Fruit fly (Drosophila melanogaster) whole organism, prepupa: ENCODE measurements around the gene CG14683.

Experiments
- Blimp-1 ChIP-seq: fragments of 200-800 bp; sonication (Bioruptor generic); optimal IDR thresholded peaks from 3 replicates; lab custom pipeline; 2017; ENCODE audit warnings: missing biosample characterization, missing genetic modification characterization, mild to moderate bottlenecking, moderate library complexity, missing genetic modification reagents
- CG10631 ChIP-seq: fragments of 200-800 bp; sonication (Bioruptor generic); optimal IDR thresholded peaks from 2 replicates; lab custom pipeline; 2016; ENCODE audit warnings: missing biosample characterization, missing genetic modification characterization
- CG10669 ChIP-seq: fragments of 200-800 bp; sonication (Bioruptor generic); optimal IDR thresholded peaks from 3 replicates; lab custom pipeline; 2018; ENCODE audit warnings: missing biosample characterization, mild to moderate bottlenecking, missing genetic modification characterization, moderate library complexity
- CG11294 ChIP-seq: fragments of 200-800 bp; sonication (Bioruptor generic); IDR thresholded peaks from 2 replicates; pipeline ENCODE4 v1.3.6; 2022; ENCODE audit warnings: missing biosample characterization, missing genetic modification characterization
- CG11762 ChIP-seq: fragments of 200-800 bp; sonication (Bioruptor generic); optimal IDR thresholded peaks from 3 replicates; lab custom pipeline; 2016; ENCODE audit warnings: missing biosample characterization, missing genetic modification characterization; ENCODE audit not compliant: insufficient read depth
- CG11902 ChIP-seq: fragments of 200-800 bp; sonication (Bioruptor generic); optimal IDR thresholded peaks from 3 replicates; lab custom pipeline; 2016; ENCODE audit warnings: missing biosample characterization, missing genetic modification characterization
- CG15336 ChIP-seq: fragments of 200-800 bp; sonication (Bioruptor generic); IDR thresholded peaks from 2 replicates; pipeline ENCODE4 v1.3.6; 2022; ENCODE audit warnings: missing biosample characterization, missing genetic modification characterization
- CG1621 ChIP-seq: fragments of 200-800 bp; sonication (Bioruptor generic); optimal IDR thresholded peaks from 3 replicates; lab custom pipeline; 2018; ENCODE audit warnings: missing biosample characterization, mild to moderate bottlenecking, missing genetic modification characterization
- CG16779 ChIP-seq: fragments of 200-800 bp; sonication (Bioruptor generic); optimal IDR thresholded peaks from 3 replicates; lab custom pipeline; 2017; ENCODE audit warnings: missing biosample characterization, mild to moderate bottlenecking, missing genetic modification characterization
- CG3032 ChIP-seq: fragments of 200-800 bp; optimal IDR thresholded peaks from 2 replicates; lab custom pipeline; 2019; ENCODE audit warnings: missing biosample characterization, mild to moderate bottlenecking, missing genetic modification characterization, moderate library complexity
- CG31627 ChIP-seq: fragments of 200-800 bp; sonication (Bioruptor generic); optimal IDR thresholded peaks from 3 replicates; lab custom pipeline; 2016; ENCODE audit warnings: missing biosample characterization, missing genetic modification characterization
- CG32006 ChIP-seq: fragments of 200-800 bp; sonication (Bioruptor generic); optimal IDR thresholded peaks from 3 replicates; lab custom pipeline; 2017; ENCODE audit warnings: missing biosample characterization, mild to moderate bottlenecking, missing genetic modification characterization
- CG34406 ChIP-seq: fragments of 200-800 bp; sonication (Bioruptor generic); optimal IDR thresholded peaks from 3 replicates; lab custom pipeline; 2016; ENCODE audit warnings: missing biosample characterization, missing genetic modification characterization
- CG3919 ChIP-seq: fragments of 200-800 bp; sonication (Bioruptor generic); optimal IDR thresholded peaks from 3 replicates; lab custom pipeline; 2016; ENCODE audit warnings: missing biosample characterization, missing genetic modification characterization
- CG4318 ChIP-seq: fragments of 200-800 bp; sonication (Bioruptor generic); optimal IDR thresholded peaks from 3 replicates; lab custom pipeline; 2017; ENCODE audit warnings: missing biosample characterization, mild to moderate bottlenecking, missing genetic modification characterization
- CG6163 ChIP-seq: fragments of 200-800 bp; sonication (Bioruptor generic); IDR thresholded peaks from 3 replicates; pipeline ENCODE4 v1.3.6; 2022; ENCODE audit warnings: missing biosample characterization, missing genetic modification characterization
- CG6276 ChIP-seq: fragments of 200-800 bp; sonication (Bioruptor generic); optimal IDR thresholded peaks from 2 replicates; lab custom pipeline; 2017; ENCODE audit warnings: missing biosample characterization, mild to moderate bottlenecking, missing genetic modification characterization
- CG6854 ChIP-seq: fragments of 200-800 bp; sonication (Bioruptor generic); optimal IDR thresholded peaks from 2 replicates; lab custom pipeline; 2017; ENCODE audit warnings: missing biosample characterization, mild to moderate bottlenecking, missing genetic modification characterization
- CG7368 ChIP-seq: fragments of 200-800 bp; sonication (Bioruptor generic); optimal IDR thresholded peaks from 3 replicates; lab custom pipeline; 2016; ENCODE audit warnings: missing biosample characterization, missing genetic modification characterization
- CG8319 ChIP-seq: fragments of 200-800 bp; sonication (Bioruptor generic); optimal IDR thresholded peaks from 3 replicates; lab custom pipeline; 2016; ENCODE audit warnings: missing biosample characterization, missing genetic modification characterization
- CG9139 ChIP-seq: fragments of 200-800 bp; sonication (Bioruptor generic); optimal IDR thresholded peaks from 3 replicates; lab custom pipeline; 2017; ENCODE audit warnings: missing biosample characterization, mild to moderate bottlenecking, missing genetic modification characterization
- Eip75B ChIP-seq: fragments of 200-800 bp; sonication (Bioruptor generic); optimal IDR thresholded peaks from 3 replicates; lab custom pipeline; 2016; ENCODE audit warnings: missing biosample characterization, missing genetic modification characterization
- Eip78C ChIP-seq: fragments of 200-800 bp; sonication (Bioruptor generic); peaks from one replicate; lab custom pipeline; 2016; ENCODE audit warnings: missing biosample characterization, missing genetic modification characterization
- Ets21C ChIP-seq: fragments of 200-800 bp; sonication (Bioruptor generic); optimal IDR thresholded peaks from 3 replicates; lab custom pipeline; 2016; ENCODE audit warnings: missing biosample characterization, missing genetic modification characterization
- Ets96B ChIP-seq: fragments of 200-800 bp; optimal IDR thresholded peaks from 2 replicates; lab custom pipeline; 2019; ENCODE audit warnings: missing biosample characterization, mild to moderate bottlenecking, missing genetic modification characterization, moderate library complexity
- Gug ChIP-seq: fragments of 200-800 bp; sonication (Bioruptor generic); IDR thresholded peaks from 2 replicates; pipeline ENCODE4 v1.3.6; 2022; ENCODE audit warnings: missing biosample characterization, missing genetic modification characterization
- Hr38 ChIP-seq: sonication (Bioruptor generic); optimal IDR thresholded peaks from 2 replicates; lab custom pipeline; 2016; ENCODE audit warnings: missing biosample characterization, missing genetic modification characterization
- Hr4 ChIP-seq: fragments of 200-800 bp; sonication (Bioruptor generic); optimal IDR thresholded peaks from 3 replicates; lab custom pipeline; 2016; ENCODE audit warnings: missing biosample characterization, missing genetic modification characterization
- Met ChIP-seq: fragments of 200-800 bp; sonication (Bioruptor generic); optimal IDR thresholded peaks from 3 replicates; lab custom pipeline; 2016; ENCODE audit warnings: missing biosample characterization, missing genetic modification characterization
- Smox ChIP-seq: fragments of 200-800 bp; sonication (Bioruptor generic); optimal IDR thresholded peaks from 3 replicates; lab custom pipeline; 2016; ENCODE audit warnings: missing biosample characterization, missing genetic modification characterization
- Sox14 ChIP-seq: fragments of 200-800 bp; sonication (Bioruptor generic); optimal IDR thresholded peaks from 3 replicates; lab custom pipeline; 2016; ENCODE audit warnings: missing biosample characterization, missing genetic modification characterization
- Sox15 ChIP-seq: fragments of 200-800 bp; sonication (Bioruptor generic); optimal IDR thresholded peaks from 3 replicates; lab custom pipeline; 2016; ENCODE audit warnings: missing biosample characterization, missing genetic modification characterization
- achi ChIP-seq: fragments of 200-800 bp; sonication (Bioruptor generic); optimal IDR thresholded peaks from 3 replicates; lab custom pipeline; 2016; ENCODE audit warnings: missing biosample characterization, missing genetic modification characterization
- acj6 ChIP-seq: fragments of 200-800 bp; sonication (Bioruptor generic); optimal IDR thresholded peaks from 3 replicates; lab custom pipeline; 2016; ENCODE audit warnings: missing biosample characterization, missing genetic modification characterization
- dsx ChIP-seq: fragments of 200-800 bp; optimal IDR thresholded peaks from 3 replicates; lab custom pipeline; 2019; ENCODE audit warnings: missing biosample characterization, mild to moderate bottlenecking, missing genetic modification characterization, moderate library complexity; ENCODE audit not compliant: poor library complexity, severe bottlenecking
- eg ChIP-seq: fragments of 200-800 bp; sonication (Bioruptor generic); IDR thresholded peaks from 3 replicates; pipeline ENCODE4 v1.3.6; 2022; ENCODE audit warnings: missing biosample characterization, missing genetic modification characterization
- esn ChIP-seq: fragments of 200-800 bp; sonication (Bioruptor generic); optimal IDR thresholded peaks from 2 replicates; lab custom pipeline; 2016; ENCODE audit warnings: missing biosample characterization, mild to moderate bottlenecking, missing genetic modification characterization, moderate library complexity
- fd59A ChIP-seq: fragments of 200-800 bp; sonication (Bioruptor generic); optimal IDR thresholded peaks from 2 replicates; lab custom pipeline; 2017; ENCODE audit warnings: missing biosample characterization, mild to moderate bottlenecking, missing genetic modification characterization, missing genetic modification reagents
- fd85E ChIP-seq: fragments of 200-800 bp; sonication (Bioruptor generic); optimal IDR thresholded peaks from 3 replicates; lab custom pipeline; 2016; ENCODE audit warnings: missing biosample characterization, missing genetic modification characterization
- fkh ChIP-seq: fragments of 200-800 bp; sonication (Bioruptor generic); optimal IDR thresholded peaks from 3 replicates; lab custom pipeline; 2017; ENCODE audit warnings: missing biosample characterization, mild to moderate bottlenecking, missing genetic modification characterization, moderate library complexity
- lz ChIP-seq: fragments of 200-800 bp; sonication (Bioruptor generic); optimal IDR thresholded peaks from 3 replicates; lab custom pipeline; 2016; ENCODE audit warnings: missing biosample characterization, missing genetic modification characterization
- net ChIP-seq: fragments of 200-800 bp; sonication (Bioruptor generic); optimal IDR thresholded peaks from 3 replicates; lab custom pipeline; 2016; ENCODE audit warnings: missing biosample characterization, missing genetic modification characterization
- pdm3 ChIP-seq: fragments of 200-800 bp; sonication (Bioruptor generic); optimal IDR thresholded peaks from 3 replicates; lab custom pipeline; 2016; ENCODE audit warnings: missing biosample characterization, missing genetic modification characterization
- spab ChIP-seq: fragments of 200-800 bp; sonication (Bioruptor generic); optimal IDR thresholded peaks from 2 replicates; lab custom pipeline; 2017; ENCODE audit warnings: missing biosample characterization, mild to moderate bottlenecking, missing genetic modification characterization, missing genetic modification reagents
- ss ChIP-seq, 2 experiments: fragments of 200-800 bp; sonication (Bioruptor generic); optimal IDR thresholded peaks; 2 replicates in 1 of 2; 3 replicates in 1 of 2; lab custom pipeline; 2017 to 2018; ENCODE audit warnings: mild to moderate bottlenecking in 2 of 2, missing biosample characterization in 2 of 2, missing genetic modification characterization in 2 of 2, moderate library complexity in 1 of 2
- topi ChIP-seq: fragments of 200-800 bp; sonication (Bioruptor generic); optimal IDR thresholded peaks from 3 replicates; lab custom pipeline; 2016; ENCODE audit warnings: missing biosample characterization, missing genetic modification characterization
- vri ChIP-seq: fragments of 200-800 bp; sonication (Bioruptor generic); optimal IDR thresholded peaks from 3 replicates; lab custom pipeline; 2016; ENCODE audit warnings: missing biosample characterization, mild to moderate bottlenecking, missing genetic modification characterization

The CG14683 gene

dm6 chr3R:10661098-10661497 lies 35.3 kb upstream of the CG14683 start (continued):
- peak; percentile 56; the same call in 2 of the 3 replicates for TF ChIP-seq CG6163
- no peak for TF ChIP-seq CG7368 (GFP tag; lab: Kevin White, UChicago)
- TF ChIP-seq net (GFP tag; lab: Kevin White, UChicago), result peak; percentile 27
- TF ChIP-seq Sox15, result peak; percentile 16
- TF ChIP-seq Gug (GFP tag; lab: Robert Waterston, UW), result no peak
- peak; percentile 72 for TF ChIP-seq spab (GFP tag; lab: Kevin White, UChicago)
- peak; percentile 38 for TF ChIP-seq vri (GFP tag; lab: Kevin White, UChicago)
- TF ChIP-seq esn (GFP tag; lab: Kevin White, UChicago), result peak; percentile 70
- TF ChIP-seq achi (GFP tag; lab: Kevin White, UChicago), result peak; percentile 59
- peak; percentile 33 to 72 for TF ChIP-seq ss (GFP tag; optimal IDR thresholded peaks at IDR 0.05; lab: Kevin White, UChicago)
- peak; percentile 52 for TF ChIP-seq lz (GFP tag; lab: Kevin White, UChicago)
- peak; percentile 59 for TF ChIP-seq Eip75B (GFP tag; lab: Kevin White, UChicago)
- TF ChIP-seq pdm3 (GFP tag; lab: Kevin White, UChicago), result peak; percentile 43
- peak; percentile 69 for TF ChIP-seq CG10631
- peak; percentile 15 for TF ChIP-seq CG8319 (GFP tag; lab: Kevin White, UChicago)
- TF ChIP-seq CG32006 (GFP tag; lab: Kevin White, UChicago), result peak; percentile 41
- TF ChIP-seq, all 60 proteins: peak for 44

dm6 chr3R:10664942-10665341 lies 31.5 kb upstream of the CG14683 start:
- TF ChIP-seq Sox15 (no peak), lz (GFP tag; lab: Kevin White, UChicago) (no peak), CG16779 (tag; lab: Kevin White, UChicago) (peak; percentile 10), CG32006 (GFP tag; lab: Kevin White, UChicago) (peak; percentile 45), net (GFP tag; lab: Kevin White, UChicago) (peak; percentile 51), CG11294 (GFP tag; lab: Robert Waterston, UW) (peak; percentile 44; the same call in 1 of the 2 replicates), spab (GFP tag; lab: Kevin White, UChicago) (peak; percentile 52), CG6163 (peak; percentile 84), CG3919 (GFP tag; lab: Kevin White, UChicago) (peak; percentile 73), CG6276 (GFP tag; lab: Kevin White, UChicago) (peak; percentile 41), CG15336 (GFP tag; lab: Robert Waterston, UW) (peak; percentile 38; the same call in 1 of the 2 replicates), Blimp-1 (GFP tag; lab: Kevin White, UChicago) (no peak), Hr38 (no peak), CG3032 (peak; percentile 63), CG1621 (peak; percentile 64), CG34406 (peak; percentile 34), dsx (GFP tag; lab: Kevin White, UChicago) (peak; percentile 9), Eip75B (GFP tag; lab: Kevin White, UChicago) (peak; percentile 58), acj6 (GFP tag; lab: Kevin White, UChicago) (peak; percentile 33), CG11762 (GFP tag; lab: Kevin White, UChicago) (no peak), eg (GFP tag; lab: Robert Waterston, UW) (peak; percentile 77), topi (peak; percentile 4), CG10631 (no peak), Ets21C (no peak), CG8319 (GFP tag; lab: Kevin White, UChicago) (peak; percentile 23), ss (GFP tag; optimal IDR thresholded peaks at IDR 0.05; lab: Kevin White, UChicago) (peak; percentile 38 to 66), Eip78C (GFP tag; lab: Kevin White, UChicago) (peak; percentile 83), CG10669 (peak; percentile 54), CG7368 (GFP tag; lab: Kevin White, UChicago) (peak; percentile 42), Met (GFP tag; lab: Kevin White, UChicago) (peak; percentile 52), CG31627 (no peak), CG4318 (GFP tag; lab: Kevin White, UChicago) (no peak), Smox (GFP tag; lab: Kevin White, UChicago) (no peak), CG9139 (peak; percentile 47), CG6854 (peak; percentile 13), Hr4 (GFP tag; lab: Kevin White, UChicago) (peak; percentile 42), esn (GFP tag; lab: Kevin White, UChicago) (peak; percentile 28), CG11902 (no peak), Ets96B (tag; lab: Kevin White, UChicago) (peak; percentile 48), Sox14 (GFP tag; lab: Kevin White, UChicago) (peak; percentile 40), fd59A (GFP tag; lab: Kevin White, UChicago) (peak; percentile 40), fd85E (no peak), fkh (GFP tag; lab: Kevin White, UChicago) (peak; percentile 13), pdm3 (GFP tag; lab: Kevin White, UChicago) (peak; percentile 63)
